Fruit fly (Drosophila melanogaster) Kc167 (cell line): ENCODE data around the gene CG14431.
A peak's percentile ranks its signal among the peaks of the same experiment; 100 is the strongest.

ENCODE experiments used
- Myc ChIP-seq: fragments of >200 bp; optimal IDR thresholded peaks from 2 replicates; lab custom pipeline; 2017; ENCODE audit warnings: missing external identifiers
- Sin3A ChIP-seq: fragments of >200 bp; optimal IDR thresholded peaks from 2 replicates; lab custom pipeline; 2018; ENCODE audit warnings: missing external identifiers
- h ChIP-seq: fragments of >200 bp; optimal IDR thresholded peaks from 3 replicates; lab custom pipeline; 2018; ENCODE audit warnings: missing external identifiers
- insv ChIP-seq: fragments of >200 bp; optimal IDR thresholded peaks from 3 replicates; lab custom pipeline; 2018; ENCODE audit warnings: missing external identifiers
- psq ChIP-seq: fragments of >200 bp; optimal IDR thresholded peaks from 2 replicates; lab custom pipeline; 2017; ENCODE audit warnings: missing external identifiers
- ttk ChIP-seq: sonication (Bioruptor generic); optimal IDR thresholded peaks from 2 replicates; lab custom pipeline; 2017; ENCODE audit warnings: missing external identifiers

The CG14431 gene

dm6 chrX:6868024-6868628 lies 40.0 kb upstream of the CG14431 start:
- TF ChIP-seq psq (lab: Kevin White, UChicago) (peak; percentile 38), h (lab: Kevin White, UChicago) (no peak)

dm6 chrX:6868629-6869579 lies 39.2 kb upstream of the CG14431 start:
- TF ChIP-seq insv: no peak
- TF ChIP-seq ttk (lab: Kevin White, UChicago): peak; percentile 95
- TF ChIP-seq Sin3A (lab: Kevin White, UChicago): no peak
- no peak for TF ChIP-seq h (lab: Kevin White, UChicago)
- TF ChIP-seq psq (lab: Kevin White, UChicago): no peak

- TF ChIP-seq h (lab: Kevin White, UChicago): no peak
- TF ChIP-seq psq (lab: Kevin White, UChicago): no peak
- no peak for TF ChIP-seq insv
- peak; percentile 100 for TF ChIP-seq ttk (lab: Kevin White, UChicago)
- TF ChIP-seq Myc (lab: Kevin White, UChicago): no peak
- TF ChIP-seq Sin3A (lab: Kevin White, UChicago): no peak
Measured at dm6 chrX:6869770-6870404, 38.2 kb upstream of the CG14431 start.

dm6 chrX:6871746-6872145 lies 36.3 kb upstream of the CG14431 start:
- TF ChIP-seq psq (lab: Kevin White, UChicago) (no peak), ttk (lab: Kevin White, UChicago) (no peak), Sin3A (lab: Kevin White, UChicago) (no peak), h (lab: Kevin White, UChicago) (no peak), Myc (lab: Kevin White, UChicago) (no peak), insv (no peak)

- TF ChIP-seq psq (lab: Kevin White, UChicago): no peak
- no peak for TF ChIP-seq h (lab: Kevin White, UChicago)
- TF ChIP-seq Sin3A (lab: Kevin White, UChicago): no peak
- TF ChIP-seq ttk (lab: Kevin White, UChicago): no peak
- TF ChIP-seq Myc (lab: Kevin White, UChicago): no peak
- no peak for TF ChIP-seq insv
Measured at dm6 chrX:6874918-6875454, 33.1 kb upstream of the CG14431 start.

dm6 chrX:6875773-6876172 lies 32.3 kb upstream of the CG14431 start:
- TF ChIP-seq ttk (lab: Kevin White, UChicago) (no peak), Myc (lab: Kevin White, UChicago) (no peak), h (lab: Kevin White, UChicago) (no peak), Sin3A (lab: Kevin White, UChicago) (no peak), psq (lab: Kevin White, UChicago) (no peak), insv (no peak)

dm6 chrX:6876343-6876742 lies 31.7 kb upstream of the CG14431 start:
- TF ChIP-seq insv (no peak), ttk (lab: Kevin White, UChicago) (no peak), psq (lab: Kevin White, UChicago) (no peak), Sin3A (lab: Kevin White, UChicago) (no peak), Myc (lab: Kevin White, UChicago) (no peak), h (lab: Kevin White, UChicago) (no peak)

- TF ChIP-seq insv (no peak), Sin3A (lab: Kevin White, UChicago) (no peak), ttk (lab: Kevin White, UChicago) (no peak), Myc (lab: Kevin White, UChicago) (no peak)
Measured at dm6 chrX:6898147-6898546, 9.9 kb upstream of the CG14431 start.

dm6 chrX:6906670-6907069 lies 1.4 kb upstream of the CG14431 start:
- TF ChIP-seq psq (lab: Kevin White, UChicago) (no peak), ttk (lab: Kevin White, UChicago) (no peak), h (lab: Kevin White, UChicago) (no peak), insv (no peak), Myc (lab: Kevin White, UChicago) (no peak), Sin3A (lab: Kevin White, UChicago) (no peak)

dm6 chrX:6909135-6909534 lies 1.1 kb downstream of the CG14431 start:
- TF ChIP-seq insv: no peak
- TF ChIP-seq h (lab: Kevin White, UChicago): no peak
- no peak for TF ChIP-seq psq (lab: Kevin White, UChicago)
- TF ChIP-seq Sin3A (lab: Kevin White, UChicago): no peak
- TF ChIP-seq ttk (lab: Kevin White, UChicago): no peak
- no peak for TF ChIP-seq Myc (lab: Kevin White, UChicago)

dm6 chrX:6912269-6912668 lies 4.2 kb downstream of the CG14431 start:
- TF ChIP-seq ttk (lab: Kevin White, UChicago) (no peak), Myc (lab: Kevin White, UChicago) (no peak)
